Worm (Caenorhabditis elegans) whole organism, L4 larva: ENCODE data around the gene F26F2.5.

ENCODE experiments used
- R02D3.7 ChIP-seq: fragments of 150-350 bp; sonication (generic microtip); optimal IDR thresholded peaks from 3 replicates; lab custom pipeline; 2014; ENCODE audit warnings: missing biosample characterization, missing genetic modification characterization
- ces-1 ChIP-seq: fragments of 150-350 bp; sonication (generic microtip); optimal IDR thresholded peaks from 4 replicates; lab custom pipeline; 2014; ENCODE audit warnings: missing biosample characterization, missing genetic modification reagents, missing genetic modification characterization
- egl-27 ChIP-seq: sonication (generic microtip); optimal IDR thresholded peaks from 3 replicates; lab custom pipeline; 2017; ENCODE audit warnings: missing biosample characterization, missing genetic modification reagents, missing genetic modification characterization
- fos-1 ChIP-seq: fragments of 150-350 bp; optimal IDR thresholded peaks from 2 replicates; lab custom pipeline; 2014; ENCODE audit warnings: missing biosample characterization, missing genetic modification characterization
- lin-13 ChIP-seq: fragments of 150-350 bp; optimal IDR thresholded peaks from 2 replicates; lab custom pipeline; 2014; ENCODE audit warnings: missing biosample characterization, missing genetic modification reagents, missing genetic modification characterization
- lsy-2 ChIP-seq, 2 experiments: fragments of 150-350 bp in 1 of 2; sonication (generic microtip) in 1 of 2; optimal IDR thresholded peaks; 2 replicates each; lab custom pipeline; 2014 to 2017; ENCODE audit warnings: missing biosample characterization in 2 of 2, missing genetic modification characterization in 2 of 2
- mdl-1 ChIP-seq, 2 experiments: fragments of 150-350 bp in 1 of 2; sonication (generic microtip) in 1 of 2; optimal IDR thresholded peaks; 2 replicates each; lab custom pipeline; 2014 to 2017; ENCODE audit warnings: missing biosample characterization in 2 of 2, missing genetic modification characterization in 2 of 2
- snpc-1.2 ChIP-seq: fragments of 200-800 bp; sonication (Bioruptor generic); IDR thresholded peaks from 2 replicates; pipeline ENCODE4 v1.3.6; 2022; ENCODE audit warnings: missing genetic modification reagents, missing genetic modification characterization, missing compliant biosample characterization
- unc-62 ChIP-seq, 3 experiments: fragments of 150-350 bp in 1 of 3; sonication (generic microtip); optimal IDR thresholded peaks in 2 of 3; peaks in 1 of 3; 1 replicate in 1 of 3; 2 replicates in 2 of 3; lab custom pipeline; 2014 to 2017; ENCODE audit warnings: missing biosample characterization in 3 of 3, missing genetic modification characterization in 3 of 3, missing genetic modification reagents in 3 of 3, missing genotype in 1 of 3
- zag-1 ChIP-seq: fragments of 150-350 bp; optimal IDR thresholded peaks from 2 replicates; lab custom pipeline; 2014; ENCODE audit warnings: missing biosample characterization, missing genetic modification characterization

ce11 chrV:20552971-20553370 lies 20.5 kb upstream of the F26F2.5 start, which contains the start of gene vmo-1:
- TF ChIP-seq lin-13 (GFP tag; lab: Kevin White, UChicago) (no peak), snpc-1.2 (GFP tag; lab: Robert Waterston, UW) (no peak), lsy-2 (tag; optimal IDR thresholded peaks at IDR 0.05; lab: Kevin White, UChicago) (no peak), mdl-1 (tag; optimal IDR thresholded peaks at IDR 0.05; lab: Kevin White, UChicago) (no peak), R02D3.7 (tag; lab: Kevin White, UChicago) (no peak), zag-1 (no peak), unc-62 (GFP tag; optimal IDR thresholded peaks at IDR 0.05 in 1 of 2; lab: Kevin White, UChicago) (no peak), unc-62 (tag; optimal IDR thresholded peaks at IDR 0.05; lab: Kevin White, UChicago) (no peak), ces-1 (GFP tag; lab: Kevin White, UChicago) (no peak), egl-27 (no peak), fos-1 (tag; lab: Kevin White, UChicago) (no peak)
